Worm (Caenorhabditis elegans) whole organism, L4 larva: Measurements from ENCODE around the gene T01H3.3.

Source experiments
- dpl-1 ChIP-seq: fragments of 150-350 bp; optimal IDR thresholded peaks from 2 replicates; lab custom pipeline; 2014; ENCODE audit warnings: missing biosample characterization, missing genetic modification reagents, missing genetic modification characterization
- dve-1 ChIP-seq: sonication (generic microtip); optimal IDR thresholded peaks from 2 replicates; lab custom pipeline; 2017; ENCODE audit warnings: antibody characterized with exemption, mild to moderate bottlenecking, missing genetic modification characterization, missing compliant biosample characterization; ENCODE audit not compliant: insufficient read depth
- egl-27 ChIP-seq: sonication (generic microtip); optimal IDR thresholded peaks from 3 replicates; lab custom pipeline; 2017; ENCODE audit warnings: missing biosample characterization, missing genetic modification reagents, missing genetic modification characterization
- hlh-11 ChIP-seq: fragments of 200-800 bp; sonication (Bioruptor generic); optimal IDR thresholded peaks from 2 replicates; lab custom pipeline; 2018; ENCODE audit warnings: mild to moderate bottlenecking, missing genetic modification characterization, missing compliant biosample characterization
- hmg-1.1 ChIP-seq: fragments of 200-800 bp; sonication (Bioruptor generic); IDR thresholded peaks from 2 replicates; pipeline ENCODE4 v1.3.6; 2022; ENCODE audit warnings: missing genetic modification reagents, missing genetic modification characterization, missing compliant biosample characterization
- lin-39 ChIP-seq: fragments of 150-350 bp; optimal IDR thresholded peaks from 2 replicates; lab custom pipeline; 2014; ENCODE audit warnings: missing biosample characterization, missing genetic modification reagents, missing genetic modification characterization
- lsy-2 ChIP-seq, 2 experiments: fragments of 150-350 bp in 1 of 2; sonication (generic microtip) in 1 of 2; optimal IDR thresholded peaks; 2 replicates each; lab custom pipeline; 2014 to 2017; ENCODE audit warnings: missing biosample characterization in 2 of 2, missing genetic modification characterization in 2 of 2
- madf-5 ChIP-seq, 2 experiments: fragments of 200-800 bp; sonication (Bioruptor generic); IDR thresholded peaks; 2 replicates each; pipeline ENCODE4 v1.3.6; 2022; ENCODE audit warnings: missing compliant biosample characterization in 2 of 2, missing genetic modification characterization in 2 of 2
- mep-1 ChIP-seq: fragments of 150-350 bp; sonication (generic microtip); optimal IDR thresholded peaks from 3 replicates; lab custom pipeline; 2014; ENCODE audit warnings: missing biosample characterization, missing genetic modification characterization
- nhr-28 ChIP-seq: fragments of 150-350 bp; optimal IDR thresholded peaks from 2 replicates; lab custom pipeline; 2014; ENCODE audit warnings: missing biosample characterization, missing genetic modification characterization
- unc-39 ChIP-seq: sonication (generic microtip); optimal IDR thresholded peaks from 2 replicates; lab custom pipeline; 2017; ENCODE audit warnings: missing biosample characterization, missing genetic modification characterization

DNA sequence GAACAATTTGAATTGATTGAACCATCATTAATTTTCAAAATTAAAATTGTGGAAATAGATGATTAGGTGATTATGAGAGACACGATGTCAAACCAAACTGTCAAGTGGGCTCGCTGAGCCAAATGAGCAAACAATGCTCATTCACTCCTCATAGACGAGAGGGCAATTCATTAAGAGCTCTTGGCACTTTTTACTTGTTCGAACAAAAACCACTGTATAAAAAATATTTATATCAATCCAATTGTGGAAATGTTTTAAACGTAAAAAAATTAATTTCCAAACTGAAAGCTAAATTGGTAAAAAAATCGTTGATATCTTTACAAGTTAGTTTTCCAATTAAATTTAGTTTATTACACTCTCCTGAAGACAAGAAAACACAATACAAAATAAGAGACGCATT is 24.0 kb downstream of the T01H3.3 start, which contains the start of gene acr-7:
- TF ChIP-seq madf-5 (GFP tag; IDR thresholded peaks at IDR 0.05; lab: Robert Waterston, UW) (no peak), mep-1 (tag; lab: Kevin White, UChicago) (no peak), lin-39 (tag; lab: Kevin White, UChicago) (no peak), dpl-1 (GFP tag; lab: Kevin White, UChicago) (no peak), lsy-2 (tag; optimal IDR thresholded peaks at IDR 0.05; lab: Kevin White, UChicago) (no peak), nhr-28 (tag; lab: Kevin White, UChicago) (no peak), hmg-1.1 (GFP tag; lab: Robert Waterston, UW) (no peak), unc-39 (tag; lab: Kevin White, UChicago) (no peak), egl-27 (tag; lab: Kevin White, UChicago) (no peak), dve-1 (tag; lab: Kevin White, UChicago) (no peak), hlh-11 (tag; lab: Kevin White, UChicago) (no peak)
